Fruit fly (Drosophila melanogaster) whole organism, pupa: ENCODE results near the gene CG42521.

Experiments used
- CG10348 ChIP-seq: fragments of 200-800 bp; sonication (Bioruptor generic); IDR thresholded peaks from 2 replicates; pipeline ENCODE4 v1.3.6; 2022; ENCODE audit warnings: missing biosample characterization, missing genetic modification characterization
- CG12605 ChIP-seq: fragments of 200-800 bp; sonication (Bioruptor generic); IDR thresholded peaks from 2 replicates; pipeline ENCODE4 v1.3.6; 2022; ENCODE audit warnings: missing biosample characterization, missing genetic modification characterization
- CG13204 ChIP-seq: fragments of 200-800 bp; sonication (Bioruptor generic); optimal IDR thresholded peaks from 2 replicates; lab custom pipeline; 2018; ENCODE audit warnings: missing biosample characterization, mild to moderate bottlenecking, missing genetic modification characterization, moderate library complexity
- CG14655 ChIP-seq: fragments of 200-800 bp; sonication (Bioruptor generic); optimal IDR thresholded peaks from 3 replicates; lab custom pipeline; 2017; ENCODE audit warnings: mild to moderate bottlenecking, missing biosample characterization, missing genetic modification reagents, missing genetic modification characterization
- CG15710 ChIP-seq: fragments of 200-800 bp; sonication (Bioruptor generic); optimal IDR thresholded peaks from 2 replicates; lab custom pipeline; 2018; ENCODE audit warnings: missing biosample characterization, mild to moderate bottlenecking, missing genetic modification characterization, moderate library complexity
- CG17806 ChIP-seq: fragments of 200-800 bp; sonication (Bioruptor generic); optimal IDR thresholded peaks from 2 replicates; lab custom pipeline; 2018; ENCODE audit warnings: missing biosample characterization, mild to moderate bottlenecking, missing genetic modification characterization, moderate library complexity
- CG32121 ChIP-seq: fragments of 200-800 bp; sonication (Bioruptor generic); IDR thresholded peaks from 2 replicates; pipeline ENCODE4 v1.3.6; 2022; ENCODE audit warnings: missing biosample characterization, missing genetic modification characterization
- CG34367 ChIP-seq: fragments of 200-800 bp; sonication (Bioruptor generic); optimal IDR thresholded peaks from 2 replicates; lab custom pipeline; 2018; ENCODE audit warnings: missing biosample characterization, mild to moderate bottlenecking, missing genetic modification characterization
- CG4496 ChIP-seq: fragments of 200-800 bp; sonication (Bioruptor generic); IDR thresholded peaks from 3 replicates; pipeline ENCODE4 v1.3.6; 2022; ENCODE audit warnings: missing biosample characterization, missing genetic modification characterization
- CG8159 ChIP-seq: fragments of 200-800 bp; sonication (Bioruptor generic); optimal IDR thresholded peaks from 3 replicates; lab custom pipeline; 2018; ENCODE audit warnings: missing biosample characterization, mild to moderate bottlenecking, missing genetic modification characterization, moderate library complexity
- CG8301 ChIP-seq: fragments of 200-800 bp; sonication (Bioruptor generic); optimal IDR thresholded peaks from 2 replicates; lab custom pipeline; 2018; ENCODE audit warnings: missing biosample characterization, mild to moderate bottlenecking, missing genetic modification characterization
- CG9948 ChIP-seq: fragments of 200-800 bp; sonication (Bioruptor generic); optimal IDR thresholded peaks from 2 replicates; lab custom pipeline; 2018; ENCODE audit warnings: missing biosample characterization, mild to moderate bottlenecking, missing genetic modification characterization, moderate library complexity
- D1 ChIP-seq: fragments of 200-800 bp; sonication (Bioruptor generic); optimal IDR thresholded peaks from 2 replicates; lab custom pipeline; 2018; ENCODE audit warnings: missing biosample characterization, mild to moderate bottlenecking, missing genetic modification characterization, moderate library complexity
- EcR ChIP-seq: fragments of 200-800 bp; sonication (Bioruptor generic); optimal IDR thresholded peaks from 3 replicates; lab custom pipeline; 2019; ENCODE audit warnings: missing biosample characterization, missing genetic modification characterization, mild to moderate bottlenecking, moderate library complexity, missing genetic modification reagents
- Ets98B ChIP-seq: fragments of 200-800 bp; sonication (Bioruptor generic); IDR thresholded peaks from 2 replicates; pipeline ENCODE4 v1.3.6; 2022; ENCODE audit warnings: missing biosample characterization, missing genetic modification characterization
- Pif1A ChIP-seq: fragments of 200-800 bp; sonication (Bioruptor generic); optimal IDR thresholded peaks from 3 replicates; lab custom pipeline; 2016; ENCODE audit warnings: missing biosample characterization, missing genetic modification characterization
- Pif1B ChIP-seq: fragments of 200-800 bp; sonication (Bioruptor generic); optimal IDR thresholded peaks from 3 replicates; lab custom pipeline; 2016; ENCODE audit warnings: missing biosample characterization, missing genetic modification characterization
- Snoo ChIP-seq: fragments of 200-800 bp; sonication (Bioruptor generic); optimal IDR thresholded peaks from 3 replicates; lab custom pipeline; 2017; ENCODE audit warnings: missing biosample characterization, mild to moderate bottlenecking, missing genetic modification characterization, inconsistent platforms
- fd96Ca ChIP-seq: fragments of 200-800 bp; sonication (Bioruptor generic); IDR thresholded peaks from 3 replicates; pipeline ENCODE4 v1.3.6; 2022; ENCODE audit warnings: missing biosample characterization, missing genetic modification characterization
- gl ChIP-seq: fragments of 200-800 bp; sonication (Bioruptor generic); optimal IDR thresholded peaks from 2 replicates; lab custom pipeline; 2018; ENCODE audit warnings: missing biosample characterization, mild to moderate bottlenecking, missing genetic modification characterization
- rn ChIP-seq: fragments of 200-800 bp; sonication (Bioruptor generic); IDR thresholded peaks from 2 replicates; pipeline ENCODE4 v1.3.6; 2022; ENCODE audit warnings: missing biosample characterization, missing genetic modification characterization

The CG42521 gene

dm6 chr3L:10641589-10641988 lies 18.2 kb upstream of the CG42521 start, which contains the start of gene CG14154:
Gene CG14154 (plus strand): TSS chr3L:10641889.
- no peak for TF ChIP-seq CG4496
- no peak for TF ChIP-seq rn (GFP tag; lab: Robert Waterston, UW)
- no peak for TF ChIP-seq Snoo (tag; lab: Kevin White, UChicago)
- TF ChIP-seq CG17806 = no peak

dm6 chr3L:10639440-10639839 lies 16.1 kb upstream of the CG42521 start, which contains the start of gene CG18628:
Gene CG18628 (plus strand): TSS chr3L:10639740.
- TF ChIP-seq D1 (tag; lab: Kevin White, UChicago) = no peak
- TF ChIP-seq CG17806 = no peak
- no peak for TF ChIP-seq Pif1A (GFP tag; lab: Kevin White, UChicago)
- TF ChIP-seq rn (GFP tag; lab: Robert Waterston, UW) = no peak
- no peak for TF ChIP-seq CG8159
- no peak for TF ChIP-seq CG15710 (tag; lab: Kevin White, UChicago)
- TF ChIP-seq gl = no peak
- no peak for TF ChIP-seq fd96Ca
- TF ChIP-seq CG8301 (tag; lab: Kevin White, UChicago) = no peak
- no peak for TF ChIP-seq Pif1B (GFP tag; lab: Kevin White, UChicago)
- no peak for TF ChIP-seq CG14655 (GFP tag; lab: Kevin White, UChicago)
- TF ChIP-seq CG13204 = no peak

- peak; percentile 95 for TF ChIP-seq CG17806
- peak; percentile 97 for TF ChIP-seq CG8159
- peak; percentile 87 for TF ChIP-seq CG8301 (tag; lab: Kevin White, UChicago)
- peak; percentile 84 for TF ChIP-seq D1 (tag; lab: Kevin White, UChicago)
- TF ChIP-seq Pif1B (GFP tag; lab: Kevin White, UChicago) = peak; percentile 86
- TF ChIP-seq fd96Ca = peak; percentile 86
- peak; percentile 74; the same call in 1 of the 2 replicates for TF ChIP-seq CG10348 (GFP tag; lab: Robert Waterston, UW)
- TF ChIP-seq gl = peak; percentile 65
- no peak for TF ChIP-seq CG13204
- peak; percentile 76 for TF ChIP-seq CG12605
- TF ChIP-seq EcR (GFP tag; lab: Kevin White, UChicago) = no peak
- TF ChIP-seq Ets98B (GFP tag; lab: Robert Waterston, UW) = peak; percentile 85
- TF ChIP-seq CG32121 = peak; percentile 91
- peak; percentile 94 for TF ChIP-seq CG4496
- TF ChIP-seq CG15710 (tag; lab: Kevin White, UChicago) = peak; percentile 97
- TF ChIP-seq CG34367 (tag; lab: Kevin White, UChicago) = peak; percentile 86
- TF ChIP-seq Pif1A (GFP tag; lab: Kevin White, UChicago) = no peak
- peak; percentile 85 for TF ChIP-seq rn (GFP tag; lab: Robert Waterston, UW)
- peak; percentile 92 for TF ChIP-seq CG14655 (GFP tag; lab: Kevin White, UChicago)
- TF ChIP-seq Snoo (tag; lab: Kevin White, UChicago) = peak; percentile 93
- TF ChIP-seq CG9948 = peak; percentile 95
These were observed 14.4 kb upstream of the CG42521 start, which contains the start of gene Cnep1r2 for dm6 chr3L:10637819-10638218. Gene Cnep1r2 (plus strand): TSS chr3L:10638146.

- TF ChIP-seq Ets98B (GFP tag; lab: Robert Waterston, UW) (no peak), Pif1B (GFP tag; lab: Kevin White, UChicago) (no peak), CG15710 (tag; lab: Kevin White, UChicago) (no peak), CG12605 (no peak), CG8301 (tag; lab: Kevin White, UChicago) (no peak), D1 (tag; lab: Kevin White, UChicago) (peak; percentile 34)
These were observed 7.5 kb upstream of the CG42521 start, which contains the start of the genes CG42535, CG34001 and hay for dm6 chr3L:10630885-10631359. Gene CG42535 (minus strand): TSS chr3L:10630935. Gene CG34001 (plus strand): TSS chr3L:10631079. Gene hay (plus strand): TSS chr3L:10631079.

dm6 chr3L:10629969-10630368 lies 6.6 kb upstream of the CG42521 start, which contains the start of gene CG42536:
Gene CG42536 (minus strand): TSS chr3L:10630069.
- no peak for TF ChIP-seq CG8301 (tag; lab: Kevin White, UChicago)
- no peak for TF ChIP-seq EcR (GFP tag; lab: Kevin White, UChicago)
- no peak for TF ChIP-seq CG32121
- no peak for TF ChIP-seq CG15710 (tag; lab: Kevin White, UChicago)
- no peak for TF ChIP-seq CG14655 (GFP tag; lab: Kevin White, UChicago)
- no peak for TF ChIP-seq rn (GFP tag; lab: Robert Waterston, UW)
- TF ChIP-seq Pif1A (GFP tag; lab: Kevin White, UChicago) = no peak
- TF ChIP-seq gl = no peak

- TF ChIP-seq CG14655 (GFP tag; lab: Kevin White, UChicago) (no peak), CG34367 (tag; lab: Kevin White, UChicago) (no peak)
These were observed 5.0 kb upstream of the CG42521 start, which contains the start of gene CG14151 for dm6 chr3L:10628384-10628783. Gene CG14151 (minus strand): TSS chr3L:10628484.

dm6 chr3L:10626199-10626598 lies 2.8 kb upstream of the CG42521 start, which contains the start of gene CG34238:
Gene CG34238 (plus strand): TSS chr3L:10626499.
- TF ChIP-seq D1 (tag; lab: Kevin White, UChicago) = no peak
- no peak for TF ChIP-seq CG8301 (tag; lab: Kevin White, UChicago)
- no peak for TF ChIP-seq Pif1B (GFP tag; lab: Kevin White, UChicago)
- TF ChIP-seq CG12605 = no peak
- TF ChIP-seq, all 21 proteins: peak for 0
